Worm (Caenorhabditis elegans) whole organism, L1 larva: ENCODE results near the gene Y66C5A.2.

ENCODE experiments used
- F16B12.6 ChIP-seq: fragments of 150-350 bp; optimal IDR thresholded peaks from 2 replicates; lab custom pipeline; 2014; ENCODE audit warnings: missing biosample characterization, missing genetic modification characterization
- Y116A8C.19 ChIP-seq: sonication (generic microtip); optimal IDR thresholded peaks from 2 replicates; lab custom pipeline; 2016; ENCODE audit warnings: missing compliant biosample characterization, missing genetic modification characterization, borderline replicate concordance
- aha-1 ChIP-seq: fragments of 150-350 bp; optimal IDR thresholded peaks from 2 replicates; lab custom pipeline; 2014; ENCODE audit warnings: missing biosample characterization, missing genetic modification characterization
- ama-1 ChIP-seq: fragments of 150-350 bp; optimal IDR thresholded peaks from 2 replicates; lab custom pipeline; 2014
- blmp-1 ChIP-seq: fragments of 150-350 bp; optimal IDR thresholded peaks from 2 replicates; lab custom pipeline; 2014; ENCODE audit warnings: missing biosample characterization, missing genetic modification characterization
- ceh-8 ChIP-seq: fragments of 200-800 bp; sonication (Bioruptor generic); optimal IDR thresholded peaks from 2 replicates; lab custom pipeline; 2018; ENCODE audit warnings: mild to moderate bottlenecking, missing genetic modification characterization, moderate library complexity, missing compliant biosample characterization
- ceh-90 ChIP-seq: sonication (generic microtip); optimal IDR thresholded peaks from 2 replicates; lab custom pipeline; 2016; ENCODE audit warnings: missing genetic modification characterization, missing compliant biosample characterization
- ces-1 ChIP-seq: fragments of 150-350 bp; optimal IDR thresholded peaks from 2 replicates; lab custom pipeline; 2014; ENCODE audit warnings: missing biosample characterization, missing genetic modification reagents, missing genetic modification characterization
- dpl-1 ChIP-seq, 3 experiments: fragments of 150-350 bp in 2 of 3; sonication (generic microtip) in 1 of 3; optimal IDR thresholded peaks; 2 replicates each; lab custom pipeline; 2014 to 2017; ENCODE audit warnings: missing biosample characterization in 3 of 3, missing genetic modification characterization in 3 of 3, missing genetic modification reagents in 3 of 3
- dsc-1 ChIP-seq: sonication (generic microtip); optimal IDR thresholded peaks from 2 replicates; lab custom pipeline; 2016; ENCODE audit warnings: mild to moderate bottlenecking, missing genetic modification characterization, missing compliant biosample characterization
- efl-1 ChIP-seq, 4 experiments: fragments of 150-350 bp; optimal IDR thresholded peaks in 3 of 4; peaks in 1 of 4; 1 replicate in 1 of 4; 2 replicates in 3 of 4; lab custom pipeline; 2014; ENCODE audit warnings: missing biosample characterization in 2 of 4, missing genetic modification characterization in 2 of 4, missing genetic modification reagents in 2 of 4
- elt-3 ChIP-seq, 6 experiments: fragments of 150-350 bp in 1 of 6; sonication (generic microtip); optimal IDR thresholded peaks; 2 replicates each; lab custom pipeline; 2017 to 2018; ENCODE audit warnings: missing biosample characterization in 6 of 6, missing genetic modification characterization in 6 of 6, inconsistent platforms in 1 of 6
- fkh-10 ChIP-seq: sonication (generic microtip); optimal IDR thresholded peaks from 2 replicates; lab custom pipeline; 2017; ENCODE audit warnings: missing biosample characterization, missing genetic modification reagents, missing genetic modification characterization
- fkh-4 ChIP-seq: sonication (generic microtip); optimal IDR thresholded peaks from 2 replicates; lab custom pipeline; 2016; ENCODE audit warnings: missing compliant biosample characterization, missing genetic modification characterization, borderline replicate concordance
- fos-1 ChIP-seq: fragments of 150-350 bp; optimal IDR thresholded peaks from 2 replicates; lab custom pipeline; 2014; ENCODE audit warnings: missing biosample characterization, missing genetic modification characterization
- grh-1 ChIP-seq: fragments of 200-800 bp; sonication (Bioruptor generic); IDR thresholded peaks from 2 replicates; pipeline ENCODE4 v1.3.6; 2022; ENCODE audit warnings: missing genetic modification reagents, missing genetic modification characterization, missing compliant biosample characterization
- lin-14 ChIP-seq: fragments of 200-800 bp; sonication (Bioruptor generic); optimal IDR thresholded peaks from 2 replicates; lab custom pipeline; 2018; ENCODE audit warnings: mild to moderate bottlenecking, missing genetic modification characterization, moderate library complexity, missing compliant biosample characterization
- nhr-12 ChIP-seq: sonication (generic microtip); optimal IDR thresholded peaks from 2 replicates; lab custom pipeline; 2017; ENCODE audit warnings: missing biosample characterization, missing genetic modification characterization
- nhr-20 ChIP-seq: sonication (generic microtip); optimal IDR thresholded peaks from 2 replicates; lab custom pipeline; 2016; ENCODE audit warnings: mild to moderate bottlenecking, missing genetic modification characterization, missing compliant biosample characterization
- nhr-237 ChIP-seq: fragments of 150-350 bp; optimal IDR thresholded peaks from 2 replicates; lab custom pipeline; 2014; ENCODE audit warnings: missing biosample characterization, missing genetic modification characterization
- nhr-47 ChIP-seq: sonication (generic microtip); optimal IDR thresholded peaks from 2 replicates; lab custom pipeline; 2016; ENCODE audit warnings: mild to moderate bottlenecking, missing genetic modification characterization, moderate library complexity, missing compliant biosample characterization
- nhr-84 ChIP-seq: sonication (generic microtip); optimal IDR thresholded peaks from 2 replicates; lab custom pipeline; 2017; ENCODE audit warnings: missing biosample characterization, missing genetic modification characterization
- nhr-85 ChIP-seq: sonication (generic microtip); peaks from one replicate; lab custom pipeline; 2016; ENCODE audit warnings: missing genetic modification characterization, inconsistent platforms, missing compliant biosample characterization
- pag-3 ChIP-seq: sonication (generic microtip); optimal IDR thresholded peaks from 2 replicates; lab custom pipeline; 2017; ENCODE audit warnings: missing genetic modification characterization, mild to moderate bottlenecking, missing compliant biosample characterization, antibody characterized with exemption, borderline replicate concordance; ENCODE audit not compliant: insufficient read depth
- pax-3 ChIP-seq: fragments of 200-800 bp; sonication (Bioruptor generic); optimal IDR thresholded peaks from 2 replicates; lab custom pipeline; 2018; ENCODE audit warnings: mild to moderate bottlenecking, missing genetic modification characterization, moderate library complexity, missing compliant biosample characterization
- snpc-4 ChIP-seq: fragments of 150-350 bp; optimal IDR thresholded peaks from 2 replicates; lab custom pipeline; 2014; ENCODE audit warnings: missing biosample characterization, missing genetic modification characterization
- snu-23 ChIP-seq: sonication (generic microtip); optimal IDR thresholded peaks from 2 replicates; lab custom pipeline; 2016; ENCODE audit warnings: missing genetic modification characterization, missing compliant biosample characterization
- sup-37 ChIP-seq: fragments of 200-800 bp; sonication (Bioruptor generic); optimal IDR thresholded peaks from 2 replicates; lab custom pipeline; 2018; ENCODE audit warnings: mild to moderate bottlenecking, missing genetic modification characterization, missing compliant biosample characterization
- unc-130 ChIP-seq: fragments of 150-350 bp; optimal IDR thresholded peaks from 2 replicates; lab custom pipeline; 2017; ENCODE audit warnings: missing biosample characterization, missing genetic modification characterization, inconsistent platforms
- unc-62 ChIP-seq: fragments of 150-350 bp; optimal IDR thresholded peaks from 2 replicates; lab custom pipeline; 2014; ENCODE audit warnings: missing biosample characterization, missing genetic modification reagents, missing genetic modification characterization
- unc-86 ChIP-seq: sonication (generic microtip); optimal IDR thresholded peaks from 2 replicates; lab custom pipeline; 2016; ENCODE audit warnings: missing genetic modification characterization, missing compliant biosample characterization
- zip-4 ChIP-seq: fragments of 200-800 bp; sonication (Bioruptor generic); optimal IDR thresholded peaks from 2 replicates; lab custom pipeline; 2018; ENCODE audit warnings: mild to moderate bottlenecking, missing genetic modification characterization, moderate library complexity, missing compliant biosample characterization
- ztf-11 ChIP-seq, 2 experiments: sonication (generic microtip); optimal IDR thresholded peaks; 2 replicates each; lab custom pipeline; 2016 to 2017; ENCODE audit warnings: missing genetic modification characterization in 2 of 2, missing biosample characterization in 1 of 2, missing compliant biosample characterization in 1 of 2
- ztf-4 ChIP-seq: fragments of 150-350 bp; optimal IDR thresholded peaks from 2 replicates; lab custom pipeline; 2014; ENCODE audit warnings: missing biosample characterization, missing genetic modification characterization

The Y66C5A.2 gene

ce11 chrX:14423105-14423504 lies 37.4 kb upstream of the Y66C5A.2 start, which contains the start of gene fipr-3:
Gene fipr-3 (plus strand): TSS chrX:14423405.
- TF ChIP-seq dpl-1 (GFP tag; optimal IDR thresholded peaks at IDR 0.05; lab: Kevin White, UChicago) (no peak), Y116A8C.19 (tag; lab: Kevin White, UChicago) (no peak), ztf-11 (tag; optimal IDR thresholded peaks at IDR 0.05; lab: Kevin White, UChicago) (no peak)

ce11 chrX:14424186-14424585 lies 36.3 kb upstream of the Y66C5A.2 start:
- TF ChIP-seq nhr-20 (no peak), lin-14 (GFP tag; lab: Kevin White, UChicago) (no peak), unc-86 (tag; lab: Kevin White, UChicago) (no peak), nhr-47 (tag; lab: Kevin White, UChicago) (no peak)

ce11 chrX:14424673-14425072 lies 35.8 kb upstream of the Y66C5A.2 start, which contains the start of gene F23D12.11:
Gene F23D12.11 (minus strand): TSS chrX:14424751.
- TF ChIP-seq nhr-84 (tag; lab: Kevin White, UChicago) = no peak
- TF ChIP-seq elt-3 (tag; optimal IDR thresholded peaks at IDR 0.05; lab: Kevin White, UChicago) = peak in 1 of 6 experiments; percentile 71

- no peak for TF ChIP-seq fkh-4 (tag; lab: Kevin White, UChicago)
- no peak for TF ChIP-seq dsc-1 (tag; lab: Kevin White, UChicago)
- no peak for TF ChIP-seq F16B12.6 (tag; lab: Kevin White, UChicago)
- no peak for TF ChIP-seq nhr-237 (tag; lab: Kevin White, UChicago)
- no peak for TF ChIP-seq ces-1 (GFP tag; lab: Kevin White, UChicago)
- no peak for TF ChIP-seq unc-130 (tag; lab: Kevin White, UChicago)
- no peak for TF ChIP-seq nhr-12 (tag; lab: Kevin White, UChicago)
- TF ChIP-seq fkh-10 (GFP tag; lab: Kevin White, UChicago) = no peak
- no peak for TF ChIP-seq ceh-90
- no peak for TF ChIP-seq pax-3
- TF ChIP-seq sup-37 (GFP tag; lab: Kevin White, UChicago) = no peak
- no peak for TF ChIP-seq elt-3 (tag; optimal IDR thresholded peaks at IDR 0.05; lab: Kevin White, UChicago)
- TF ChIP-seq ama-1 (lab: Kevin White, UChicago) = no peak
- TF ChIP-seq aha-1 = no peak
- TF ChIP-seq blmp-1 (tag; lab: Kevin White, UChicago) = no peak
- TF ChIP-seq ztf-4 (tag; lab: Kevin White, UChicago) = no peak
- no peak for TF ChIP-seq snpc-4
- no peak for TF ChIP-seq unc-62 (GFP tag; lab: Kevin White, UChicago)
These were observed 32.5 kb upstream of the Y66C5A.2 start, which contains the start of gene F23D12.1 for ce11 chrX:14428052-14428451. Gene F23D12.1 (minus strand): TSS chrX:14428152.

ce11 chrX:14430436-14430835 lies 30.1 kb upstream of the Y66C5A.2 start:
- TF ChIP-seq zip-4 (GFP tag; lab: Kevin White, UChicago) (no peak), efl-1 (optimal IDR thresholded peaks at IDR 0.05; lab: Kevin White, UChicago) (no peak), efl-1 (GFP tag; optimal IDR thresholded peaks at IDR 0.05 in 1 of 2; lab: Kevin White, UChicago) (peak in 1 of 2 experiments; percentile 62), fos-1 (tag; lab: Kevin White, UChicago) (no peak)

- TF ChIP-seq pag-3 (tag; lab: Kevin White, UChicago) (no peak), ceh-8 (GFP tag; lab: Kevin White, UChicago) (no peak), snu-23 (GFP tag; lab: Kevin White, UChicago) (no peak), unc-86 (tag; lab: Kevin White, UChicago) (no peak), nhr-85 (peak; percentile 63), grh-1 (peak; percentile 49), efl-1 (optimal IDR thresholded peaks at IDR 0.05; lab: Kevin White, UChicago) (peak in 1 of 2 experiments; percentile 63), efl-1 (GFP tag; optimal IDR thresholded peaks at IDR 0.05 in 1 of 2; lab: Kevin White, UChicago) (peak in 1 of 2 experiments; percentile 33), dpl-1 (GFP tag; optimal IDR thresholded peaks at IDR 0.05; lab: Kevin White, UChicago) (peak; percentile 10 to 34 (median 16)), blmp-1 (tag; lab: Kevin White, UChicago) (peak; percentile 21)
These were observed 24.8 kb upstream of the Y66C5A.2 start for ce11 chrX:14435648-14436155.
